Worm (Caenorhabditis elegans): Measurements from ENCODE around the gene ets-8.

Gene ets-8

DNA sequence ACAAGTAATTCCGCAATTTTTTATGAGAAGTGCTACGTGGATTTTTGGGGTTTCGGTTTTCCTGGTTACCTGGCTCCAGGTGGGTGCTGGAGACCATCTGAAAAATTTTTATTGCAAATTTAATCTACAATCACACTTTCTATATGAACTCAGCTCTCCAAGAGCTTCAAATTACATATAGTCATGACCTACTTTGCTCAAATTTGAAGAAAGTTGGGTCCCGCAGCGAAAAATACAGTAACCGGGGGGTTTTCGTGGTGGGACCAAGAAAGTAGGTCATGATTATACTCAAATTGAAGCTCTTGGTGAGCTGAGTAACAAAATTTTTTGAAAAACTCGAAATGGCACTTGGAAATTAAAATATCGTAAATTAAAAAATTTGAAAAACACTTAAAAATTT, at the start of gene ets-8:
Gene ets-8, minus strand, starts transcription at position 101 of the 400 bp plus-strand sequence.
- TF ChIP-seq ceh-100 (GFP tag; IDR thresholded peaks at IDR 0.05) (no peak), Y79H2A.3 (GFP tag; conservative IDR thresholded peaks at IDR 0.05) (no peak)

ce11 chrIV:1209813-1210212, 49.5 kb upstream of the ets-8 start:
- TF ChIP-seq lin-26 (GFP tag; IDR thresholded peaks at IDR 0.05) (0 out of 2 replicates have a peak, but pooled peaks have one; percentile 43), zfh-2 (GFP tag; conservative IDR thresholded peaks at IDR 0.05) (peak; percentile 52), sptf-2 (GFP tag; optimal IDR thresholded peaks at IDR 0.05) (no peak), lag-1 (GFP tag; IDR thresholded peaks at IDR 0.05) (no peak), ztf-6 (GFP tag; IDR thresholded peaks at IDR 0.05) (no peak), ekl-4 (GFP tag; IDR thresholded peaks at IDR 0.05) (no peak), C06A6.2 (GFP tag; conservative IDR thresholded peaks at IDR 0.05) (no peak)

ce11 chrIV:1209320-1209719, 49.0 kb upstream of the ets-8 start:
- TF ChIP-seq mxl-1 (tag; optimal IDR thresholded peaks at IDR 0.05) (no peak), die-1 (tag; optimal IDR thresholded peaks at IDR 0.05) (no peak), madf-8 (GFP tag; conservative IDR thresholded peaks at IDR 0.05) (no peak), bed-2 (GFP tag; IDR thresholded peaks at IDR 0.05) (no peak), F33H1.4 (GFP tag; IDR thresholded peaks at IDR 0.05) (no peak), hsf-1 (GFP tag; IDR thresholded peaks at IDR 0.05) (no peak), D2030.7 (GFP tag; IDR thresholded peaks at IDR 0.05) (no peak), T07F8.4 (tag; optimal IDR thresholded peaks at IDR 0.05) (no peak), pha-4 (tag; optimal IDR thresholded peaks at IDR 0.05) (no peak), F22D6.2 (tag; optimal IDR thresholded peaks at IDR 0.05) (no peak), F57C9.4 (tag; optimal IDR thresholded peaks at IDR 0.05) (no peak)

DNA sequence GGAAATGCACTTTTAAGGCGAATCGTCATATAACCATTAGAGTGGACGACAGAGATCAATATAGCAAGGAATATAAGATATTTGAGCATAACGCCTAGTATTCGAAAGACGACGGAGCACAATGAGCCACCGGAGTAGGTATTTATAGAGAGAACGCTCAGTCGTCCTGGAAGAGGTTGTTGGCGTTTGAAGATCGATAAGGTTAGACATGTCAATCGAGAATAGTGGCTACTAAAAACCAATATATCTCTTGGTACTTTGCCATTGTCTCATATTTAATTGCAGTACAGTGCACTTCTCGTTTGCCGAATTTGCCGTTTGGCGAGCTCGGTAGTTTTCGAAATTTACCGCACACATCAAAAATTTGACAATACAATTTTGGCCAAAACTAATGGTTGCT, 47.7 kb upstream of the ets-8 start, which contains the start of gene dsl-1:
Gene dsl-1, minus strand, starts transcription at position 101 of the 400 bp plus-strand sequence.
- TF ChIP-seq F22D6.2 (tag; optimal IDR thresholded peaks at IDR 0.05) (no peak), dpff-1 (tag; optimal IDR thresholded peaks at IDR 0.05) (no peak), ceh-58 (GFP tag; IDR thresholded peaks at IDR 0.05) (no peak), atf-7 (tag; optimal IDR thresholded peaks at IDR 0.05) (no peak), unc-62 (GFP tag; optimal IDR thresholded peaks at IDR 0.05) (no peak), let-607 (tag; optimal IDR thresholded peaks at IDR 0.05) (no peak), bed-1 (GFP tag; IDR thresholded peaks at IDR 0.05) (no peak), cebp-1 (GFP tag; IDR thresholded peaks at IDR 0.05) (no peak), cebp-1 (tag; optimal IDR thresholded peaks at IDR 0.05) (no peak), ceh-27 (GFP tag; optimal IDR thresholded peaks at IDR 0.05) (no peak), lsy-27 (tag; optimal IDR thresholded peaks at IDR 0.05; ENCODE audit: borderline replicate concordance, insufficient read depth) (no peak)

DNA sequence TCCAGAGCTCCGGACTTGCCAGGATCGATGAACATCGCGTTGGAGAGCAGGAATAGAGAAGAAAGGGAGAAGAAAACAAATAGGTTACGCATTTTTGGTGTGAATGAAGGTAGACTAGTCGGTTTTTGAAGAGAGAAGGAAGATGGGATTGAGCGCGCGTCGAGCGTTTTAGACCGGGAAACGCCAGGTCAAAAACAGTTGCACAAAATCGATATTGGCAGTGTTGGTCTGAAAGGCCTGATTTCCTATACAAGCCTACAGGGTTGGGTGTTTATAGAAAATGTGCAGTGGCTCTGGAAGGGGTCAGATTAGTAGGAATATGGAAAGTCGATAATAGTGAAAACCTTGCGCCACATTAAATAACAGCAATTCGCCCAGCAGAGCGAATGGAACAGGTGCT, 44.6 kb upstream of the ets-8 start, which contains the start of gene dsl-2:
Gene dsl-2, minus strand, starts transcription at position 101 of the 400 bp plus-strand sequence.
- TF ChIP-seq tlf-1 (GFP tag; optimal IDR thresholded peaks at IDR 0.05) (no peak), pha-4 (tag; optimal IDR thresholded peaks at IDR 0.05) (no peak), let-607 (tag; optimal IDR thresholded peaks at IDR 0.05) (no peak), ceh-27 (GFP tag; optimal IDR thresholded peaks at IDR 0.05) (no peak), ztf-22 (GFP tag; optimal IDR thresholded peaks at IDR 0.05) (no peak), dpl-1 (GFP tag; optimal IDR thresholded peaks at IDR 0.05) (no peak), sptf-2 (GFP tag; optimal IDR thresholded peaks at IDR 0.05) (no peak), T26A5.8 (tag; optimal IDR thresholded peaks at IDR 0.05) (no peak)
